Worm (Caenorhabditis elegans) whole organism, L2 larva: ENCODE results near the gene aqp-2.

Experiments used
- C34F6.9 ChIP-seq: fragments of 150-350 bp; optimal IDR thresholded peaks from 2 replicates; lab custom pipeline; 2014; ENCODE audit warnings: missing biosample characterization, missing genetic modification characterization
- F13H6.1 ChIP-seq: sonication (generic microtip); optimal IDR thresholded peaks from 2 replicates; lab custom pipeline; 2016; ENCODE audit warnings: missing genetic modification characterization, missing compliant biosample characterization
- R02D3.7 ChIP-seq: fragments of 150-350 bp; optimal IDR thresholded peaks from 2 replicates; lab custom pipeline; 2014; ENCODE audit warnings: missing biosample characterization, missing genetic modification characterization
- Y55F3AM.14 ChIP-seq: fragments of 200-800 bp; sonication (Bioruptor generic); optimal IDR thresholded peaks from 2 replicates; lab custom pipeline; 2018; ENCODE audit warnings: mild to moderate bottlenecking, missing genetic modification characterization, missing compliant biosample characterization
- ZK546.5 ChIP-seq: sonication (generic microtip); optimal IDR thresholded peaks from 2 replicates; lab custom pipeline; 2017; ENCODE audit warnings: missing biosample characterization, missing genetic modification characterization
- aly-2 ChIP-seq: fragments of 150-350 bp; optimal IDR thresholded peaks from 2 replicates; lab custom pipeline; 2014; ENCODE audit warnings: missing biosample characterization, missing genetic modification characterization
- ama-1 ChIP-seq: fragments of 150-350 bp; optimal IDR thresholded peaks from 2 replicates; lab custom pipeline; 2018; ENCODE audit warnings: inconsistent platforms
- blmp-1 ChIP-seq: sonication (generic microtip); optimal IDR thresholded peaks from 2 replicates; lab custom pipeline; 2017; ENCODE audit warnings: missing genetic modification characterization, mild to moderate bottlenecking, missing compliant biosample characterization, antibody characterized with exemption, moderate library complexity; ENCODE audit not compliant: insufficient read depth
- ceh-82 ChIP-seq: fragments of 150-350 bp; optimal IDR thresholded peaks from 2 replicates; lab custom pipeline; 2014; ENCODE audit warnings: missing biosample characterization, missing genetic modification characterization
- crh-2 ChIP-seq: sonication (generic microtip); optimal IDR thresholded peaks from 2 replicates; lab custom pipeline; 2017; ENCODE audit warnings: missing biosample characterization, missing genetic modification characterization
- dmd-4 ChIP-seq: sonication (generic microtip); optimal IDR thresholded peaks from 2 replicates; lab custom pipeline; 2017; ENCODE audit warnings: missing biosample characterization, missing genetic modification characterization
- elt-1 ChIP-seq: fragments of 150-350 bp; optimal IDR thresholded peaks from 2 replicates; lab custom pipeline; 2014; ENCODE audit warnings: missing biosample characterization, missing genetic modification characterization
- fos-1 ChIP-seq: fragments of 150-350 bp; optimal IDR thresholded peaks from 2 replicates; lab custom pipeline; 2014; ENCODE audit warnings: missing biosample characterization, missing genetic modification characterization
- gmeb-1 ChIP-seq: fragments of 150-350 bp; optimal IDR thresholded peaks from 2 replicates; lab custom pipeline; 2014; ENCODE audit warnings: missing biosample characterization, missing genetic modification characterization
- lin-13 ChIP-seq: fragments of 150-350 bp; optimal IDR thresholded peaks from 2 replicates; lab custom pipeline; 2014; ENCODE audit warnings: missing biosample characterization, missing genetic modification reagents, missing genetic modification characterization
- lin-39 ChIP-seq: fragments of 150-350 bp; optimal IDR thresholded peaks from 2 replicates; lab custom pipeline; 2014; ENCODE audit warnings: missing biosample characterization, missing genetic modification reagents, missing genetic modification characterization
- lsy-2 ChIP-seq, 2 experiments: fragments of 150-350 bp in 1 of 2; sonication (generic microtip) in 1 of 2; optimal IDR thresholded peaks; 2 replicates each; lab custom pipeline; 2014 to 2017; ENCODE audit warnings: missing biosample characterization in 2 of 2, missing genetic modification characterization in 2 of 2
- mab-5 ChIP-seq: fragments of 150-350 bp; optimal IDR thresholded peaks from 2 replicates; lab custom pipeline; 2014; ENCODE audit warnings: missing biosample characterization, missing genetic modification characterization
- mbf-1 ChIP-seq: sonication (generic microtip); optimal IDR thresholded peaks from 2 replicates; lab custom pipeline; 2017; ENCODE audit warnings: missing biosample characterization, missing genetic modification characterization
- nhr-10 ChIP-seq: sonication (generic microtip); optimal IDR thresholded peaks from 2 replicates; lab custom pipeline; 2017; ENCODE audit warnings: missing biosample characterization, missing genetic modification characterization
- nhr-11 ChIP-seq: fragments of 150-350 bp; optimal IDR thresholded peaks from 2 replicates; lab custom pipeline; 2014; ENCODE audit warnings: missing biosample characterization, missing genetic modification characterization
- nhr-12 ChIP-seq: fragments of 150-350 bp; optimal IDR thresholded peaks from 2 replicates; lab custom pipeline; 2014; ENCODE audit warnings: missing biosample characterization, missing genetic modification characterization
- nhr-129 ChIP-seq: fragments of 150-350 bp; optimal IDR thresholded peaks from 2 replicates; lab custom pipeline; 2014; ENCODE audit warnings: missing biosample characterization, missing genetic modification characterization
- nhr-21 ChIP-seq: fragments of 150-350 bp; optimal IDR thresholded peaks from 2 replicates; lab custom pipeline; 2014; ENCODE audit warnings: missing biosample characterization, missing genetic modification characterization
- nhr-23 ChIP-seq: fragments of 150-350 bp; optimal IDR thresholded peaks from 2 replicates; lab custom pipeline; 2014; ENCODE audit warnings: missing biosample characterization, missing genetic modification reagents, missing genetic modification characterization
- nhr-25 ChIP-seq: fragments of 150-350 bp; sonication (generic microtip); optimal IDR thresholded peaks from 3 replicates; lab custom pipeline; 2014; ENCODE audit warnings: missing biosample characterization, missing genetic modification characterization
- nhr-77 ChIP-seq: fragments of 150-350 bp; optimal IDR thresholded peaks from 2 replicates; lab custom pipeline; 2014; ENCODE audit warnings: missing biosample characterization, missing genetic modification characterization
- peb-1 ChIP-seq: fragments of 150-350 bp; optimal IDR thresholded peaks from 2 replicates; lab custom pipeline; 2014; ENCODE audit warnings: missing biosample characterization, missing genetic modification characterization
- sem-4 ChIP-seq: fragments of 150-350 bp; optimal IDR thresholded peaks from 2 replicates; lab custom pipeline; 2014; ENCODE audit warnings: missing biosample characterization, missing genetic modification reagents, missing genetic modification characterization
- snpc-4 ChIP-seq: fragments of 150-350 bp; optimal IDR thresholded peaks from 2 replicates; lab custom pipeline; 2014; ENCODE audit warnings: missing biosample characterization, missing genetic modification characterization
- unc-55 ChIP-seq: fragments of 150-350 bp; sonication (generic microtip); optimal IDR thresholded peaks from 3 replicates; lab custom pipeline; 2014; ENCODE audit warnings: missing biosample characterization, missing genetic modification reagents, missing genetic modification characterization
- unc-62 ChIP-seq: fragments of 150-350 bp; optimal IDR thresholded peaks from 2 replicates; lab custom pipeline; 2014; ENCODE audit warnings: missing biosample characterization, missing genetic modification reagents, missing genetic modification characterization
- ztf-1 ChIP-seq: fragments of 200-800 bp; sonication (Bioruptor generic); conservative IDR thresholded peaks from 2 replicates; pipeline ENCODE4 v1.3.6; 2022; ENCODE audit warnings: missing genetic modification characterization, missing compliant biosample characterization
- ztf-11 ChIP-seq: sonication (generic microtip); optimal IDR thresholded peaks from 2 replicates; lab custom pipeline; 2017; ENCODE audit warnings: missing biosample characterization, missing genetic modification characterization

Gene aqp-2

ce11 chrII:9251529-9251928 is 10.3 kb downstream of the aqp-2 start:
- TF ChIP-seq nhr-25 (tag; lab: Kevin White, UChicago) (peak; percentile 65), elt-1 (no peak), blmp-1 (tag; lab: Kevin White, UChicago) (peak; percentile 86)
- TF ChIP-seq, all 48 proteins: peak for 2

ce11 chrII:9250422-9250821 is 11.4 kb downstream of the aqp-2 start, which contains the start of gene T26C5.4:
T26C5.4 (minus strand) TSS chrII:9250522.
- TF ChIP-seq C34F6.9 (tag; lab: Kevin White, UChicago) (no peak), Y55F3AM.14 (GFP tag; lab: Kevin White, UChicago) (no peak), sem-4 (no peak), mbf-1 (tag; lab: Kevin White, UChicago) (no peak), lin-13 (GFP tag; lab: Kevin White, UChicago) (no peak), peb-1 (no peak), elt-1 (no peak), ama-1 (lab: Kevin White, UChicago) (no peak), nhr-10 (tag; lab: Kevin White, UChicago) (no peak), crh-2 (no peak), ZK546.5 (no peak), F13H6.1 (tag; lab: Kevin White, UChicago) (no peak), fos-1 (tag; lab: Kevin White, UChicago) (no peak), snpc-4 (tag; lab: Kevin White, UChicago) (no peak), aly-2 (tag; lab: Kevin White, UChicago) (no peak), nhr-11 (tag; lab: Kevin White, UChicago) (no peak), ztf-11 (tag; lab: Kevin White, UChicago) (no peak), nhr-12 (tag; lab: Kevin White, UChicago) (no peak), lin-39 (tag; lab: Kevin White, UChicago) (no peak), nhr-77 (no peak)

ce11 chrII:9246648-9247047 is 15.1 kb downstream of the aqp-2 start, which contains the start of gene T26C5.5:
T26C5.5 (minus strand) TSS chrII:9246748.
- TF ChIP-seq crh-2 (no peak), dmd-4 (tag; lab: Kevin White, UChicago) (no peak), lin-13 (GFP tag; lab: Kevin White, UChicago) (no peak), ceh-82 (tag; lab: Kevin White, UChicago) (no peak)
- TF ChIP-seq, all 48 proteins: peak for 0

DNA sequence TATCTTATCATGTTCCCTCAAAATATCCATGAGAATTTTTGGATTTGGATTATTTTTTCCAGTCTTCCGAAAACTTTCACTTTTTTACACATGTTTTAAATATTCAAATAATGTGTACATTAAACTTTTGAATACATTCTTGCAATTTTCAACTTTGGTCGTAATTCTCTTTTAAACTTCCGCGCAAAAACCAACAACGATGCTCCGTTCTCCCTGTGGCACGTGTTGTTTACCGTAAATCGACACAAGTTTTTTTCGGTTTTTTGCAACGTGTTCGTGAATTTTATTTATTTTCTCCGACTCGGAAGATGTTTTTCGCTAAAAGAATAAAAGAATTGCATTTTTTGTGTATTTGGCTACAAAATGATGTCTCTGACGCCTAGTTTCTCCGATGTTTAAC is 19.0 kb downstream of the aqp-2 start:
- TF ChIP-seq lsy-2 (tag; optimal IDR thresholded peaks at IDR 0.05; lab: Kevin White, UChicago): peak in 1 of 2 experiments; percentile 78
- TF ChIP-seq ama-1 (lab: Kevin White, UChicago): peak; percentile 9
- TF ChIP-seq gmeb-1 (tag; lab: Kevin White, UChicago): peak; percentile 84
- TF ChIP-seq crh-2: peak; percentile 65
- TF ChIP-seq unc-62 (GFP tag; lab: Kevin White, UChicago): no peak
- no peak for TF ChIP-seq nhr-23 (tag; lab: Kevin White, UChicago)
- TF ChIP-seq R02D3.7 (tag; lab: Kevin White, UChicago): peak; percentile 91
- no peak for TF ChIP-seq elt-1
- peak; percentile 63 for TF ChIP-seq C34F6.9 (tag; lab: Kevin White, UChicago)
- TF ChIP-seq sem-4: peak; percentile 30
- TF ChIP-seq lin-13 (GFP tag; lab: Kevin White, UChicago): peak; percentile 35
- peak; percentile 59 for TF ChIP-seq nhr-129 (tag; lab: Kevin White, UChicago)
- peak; percentile 31 for TF ChIP-seq nhr-21 (tag; lab: Kevin White, UChicago)
- no peak for TF ChIP-seq ceh-82 (tag; lab: Kevin White, UChicago)
- peak; percentile 32 for TF ChIP-seq mab-5 (tag; lab: Kevin White, UChicago)
- TF ChIP-seq nhr-25 (tag; lab: Kevin White, UChicago): peak; percentile 46
- TF ChIP-seq fos-1 (tag; lab: Kevin White, UChicago): peak; percentile 5
- TF ChIP-seq snpc-4 (tag; lab: Kevin White, UChicago): peak; percentile 5
- TF ChIP-seq blmp-1 (tag; lab: Kevin White, UChicago): no peak
- TF ChIP-seq, all 48 proteins: peak for 14

DNA sequence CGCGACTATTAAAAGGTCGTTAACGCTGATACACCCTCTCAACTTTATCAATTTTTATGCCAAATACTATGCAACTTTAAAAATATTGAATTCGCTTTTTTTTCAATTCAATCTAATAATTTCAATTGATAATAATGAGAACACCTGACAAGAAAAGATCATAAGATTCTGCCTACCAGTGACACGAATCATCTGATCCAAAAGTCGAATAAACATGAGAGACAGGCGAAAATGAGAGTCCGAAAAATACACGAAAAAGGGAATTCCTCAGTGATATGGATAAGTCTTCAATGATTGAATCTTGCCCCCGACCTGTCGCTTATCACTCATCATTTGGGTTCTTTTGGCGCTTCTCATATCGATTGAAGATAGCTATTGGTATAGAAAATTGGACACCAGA is 20.2 kb downstream of the aqp-2 start:
- TF ChIP-seq ZK546.5 (no peak), aly-2 (tag; lab: Kevin White, UChicago) (no peak), ama-1 (lab: Kevin White, UChicago) (no peak), nhr-21 (tag; lab: Kevin White, UChicago) (peak; percentile 22), elt-1 (no peak), unc-55 (GFP tag; lab: Kevin White, UChicago) (no peak), ztf-1 (GFP tag; lab: Robert Waterston, UW) (no peak)
